Fruit fly (Drosophila melanogaster) whole organism, embryonic: ENCODE results near the gene Syt1.

Experiments
- Atf-2 ChIP-seq: fragments of 200-800 bp; sonication (Bioruptor generic); optimal IDR thresholded peaks from 2 replicates; lab custom pipeline; 2016; ENCODE audit warnings: missing biosample characterization, missing genetic modification characterization
- Atf3 ChIP-seq: fragments of 200-800 bp; sonication (Bioruptor generic); optimal IDR thresholded peaks from 3 replicates; lab custom pipeline; 2016; ENCODE audit warnings: missing biosample characterization, missing genetic modification characterization
- B-H2 ChIP-seq: fragments of 200-800 bp; sonication (Bioruptor generic); optimal IDR thresholded peaks from 2 replicates; lab custom pipeline; 2018; ENCODE audit warnings: missing biosample characterization, mild to moderate bottlenecking, missing genetic modification characterization
- CG10267 ChIP-seq: fragments of 200-800 bp; sonication (Bioruptor generic); optimal IDR thresholded peaks from 2 replicates; lab custom pipeline; 2018; ENCODE audit warnings: missing biosample characterization, mild to moderate bottlenecking, missing genetic modification characterization, moderate library complexity
- CG11560 ChIP-seq: fragments of 200-800 bp; sonication (Bioruptor generic); IDR thresholded peaks from 3 replicates; pipeline ENCODE4 v1.3.6; 2022; ENCODE audit warnings: missing biosample characterization, missing genetic modification characterization
- CG11723 ChIP-seq: fragments of 200-800 bp; sonication (Bioruptor generic); optimal IDR thresholded peaks from 2 replicates; lab custom pipeline; 2017; ENCODE audit warnings: missing biosample characterization, mild to moderate bottlenecking, missing genetic modification characterization
- CG12155 ChIP-seq: fragments of 200-800 bp; sonication (Bioruptor generic); optimal IDR thresholded peaks from 3 replicates; lab custom pipeline; 2016; ENCODE audit warnings: missing biosample characterization, missing genetic modification characterization
- CG13424 ChIP-seq: fragments of 200-800 bp; sonication (Bioruptor generic); optimal IDR thresholded peaks from 2 replicates; lab custom pipeline; 2019; ENCODE audit warnings: missing biosample characterization, mild to moderate bottlenecking, missing genetic modification characterization, moderate library complexity
- CG1602 ChIP-seq: fragments of 200-800 bp; sonication (Bioruptor generic); optimal IDR thresholded peaks from 3 replicates; lab custom pipeline; 2016; ENCODE audit warnings: missing biosample characterization, missing genetic modification characterization
- CG16863 ChIP-seq: fragments of 200-800 bp; sonication (Bioruptor generic); optimal IDR thresholded peaks from 3 replicates; lab custom pipeline; 2016; ENCODE audit warnings: missing biosample characterization, missing genetic modification characterization
- CG17568 ChIP-seq: fragments of 200-800 bp; sonication (Bioruptor generic); optimal IDR thresholded peaks from 2 replicates; lab custom pipeline; 2018; ENCODE audit warnings: missing biosample characterization, mild to moderate bottlenecking, missing genetic modification characterization, moderate library complexity
- CG18599 ChIP-seq: fragments of 200-800 bp; sonication (Bioruptor generic); optimal IDR thresholded peaks from 3 replicates; lab custom pipeline; 2017; ENCODE audit warnings: missing biosample characterization, missing genetic modification characterization, mild to moderate bottlenecking, moderate library complexity, missing genetic modification reagents
- CG2889 ChIP-seq: fragments of 200-800 bp; sonication (Bioruptor generic); IDR thresholded peaks from 3 replicates; pipeline ENCODE4 v1.3.6; 2022; ENCODE audit warnings: missing biosample characterization, missing genetic modification characterization
- CG3163 ChIP-seq: fragments of 200-800 bp; sonication (Bioruptor generic); optimal IDR thresholded peaks from 3 replicates; lab custom pipeline; 2016; ENCODE audit warnings: missing biosample characterization, missing genetic modification characterization
- CG3281 ChIP-seq: fragments of 200-800 bp; sonication (Bioruptor generic); optimal IDR thresholded peaks from 3 replicates; lab custom pipeline; 2017; ENCODE audit warnings: missing biosample characterization, mild to moderate bottlenecking, missing genetic modification characterization
- CG4730 ChIP-seq: fragments of 200-800 bp; sonication (Bioruptor generic); IDR thresholded peaks from 2 replicates; pipeline ENCODE4 v1.3.6; 2022; ENCODE audit warnings: missing biosample characterization, missing genetic modification characterization
- CG4854 ChIP-seq: fragments of 200-800 bp; sonication (Bioruptor generic); optimal IDR thresholded peaks from 2 replicates; lab custom pipeline; 2016; ENCODE audit warnings: missing biosample characterization, missing genetic modification characterization, inconsistent platforms
- CG5953 ChIP-seq: fragments of 200-800 bp; sonication (Bioruptor generic); IDR thresholded peaks from 2 replicates; pipeline ENCODE4 v1.3.6; 2022; ENCODE audit warnings: missing biosample characterization, missing genetic modification characterization
- CG6254 ChIP-seq: fragments of 200-800 bp; sonication (Bioruptor generic); optimal IDR thresholded peaks from 3 replicates; lab custom pipeline; 2017; ENCODE audit warnings: mild to moderate bottlenecking, missing biosample characterization, missing genetic modification reagents, missing genetic modification characterization
- CG6791 ChIP-seq: fragments of 200-800 bp; sonication (Bioruptor generic); IDR thresholded peaks from 3 replicates; pipeline ENCODE4 v1.3.6; 2022; ENCODE audit warnings: missing biosample characterization, missing genetic modification characterization; ENCODE audit not compliant: partially characterized antibody
- CG9609 ChIP-seq: fragments of 200-800 bp; sonication (Bioruptor generic); optimal IDR thresholded peaks from 3 replicates; lab custom pipeline; 2016; ENCODE audit warnings: missing biosample characterization, missing genetic modification characterization
- D ChIP-seq, 2 experiments: fragments of 200-800 bp in 1 of 2; fragments of >200 bp in 1 of 2; sonication (Bioruptor generic) in 1 of 2; optimal IDR thresholded peaks; 2 replicates in 1 of 2; 3 replicates in 1 of 2; lab custom pipeline; 2017; ENCODE audit warnings: mild to moderate bottlenecking in 1 of 2, missing biosample characterization in 1 of 2, missing genetic modification characterization in 1 of 2, missing genetic modification reagents in 1 of 2
- Dad ChIP-seq: fragments of 200-800 bp; sonication (Bioruptor generic); optimal IDR thresholded peaks from 3 replicates; lab custom pipeline; 2016; ENCODE audit warnings: missing biosample characterization, missing genetic modification characterization
- HmgD ChIP-seq: fragments of 200-800 bp; sonication (Bioruptor generic); optimal IDR thresholded peaks from 3 replicates; lab custom pipeline; 2016; ENCODE audit warnings: missing biosample characterization, missing genetic modification characterization
- Hr39 ChIP-seq: fragments of >200 bp; optimal IDR thresholded peaks from 2 replicates; lab custom pipeline; 2017
- Lim3 ChIP-seq: fragments of 200-800 bp; sonication (Bioruptor generic); IDR thresholded peaks from 2 replicates; pipeline ENCODE4 v1.3.6; 2022; ENCODE audit warnings: missing biosample characterization, missing genetic modification characterization
- Lpt ChIP-seq: fragments of >200 bp; optimal IDR thresholded peaks from 2 replicates; lab custom pipeline; 2018; ENCODE audit warnings: missing biosample characterization, missing genetic modification characterization
- Med ChIP-seq: fragments of 200-800 bp; sonication (Bioruptor generic); peaks from one replicate; lab custom pipeline; 2016; ENCODE audit warnings: missing biosample characterization, missing genetic modification characterization, mild to moderate bottlenecking, inconsistent platforms, moderate library complexity
- NC2α ChIP-seq: fragments of 200-800 bp; sonication (Bioruptor generic); optimal IDR thresholded peaks from 2 replicates; lab custom pipeline; 2016; ENCODE audit warnings: missing biosample characterization, missing genetic modification characterization
- Scr ChIP-seq: fragments of 200-800 bp; sonication (Bioruptor generic); IDR thresholded peaks from 2 replicates; pipeline ENCODE4 v1.3.6; 2022; ENCODE audit warnings: missing biosample characterization, missing genetic modification characterization; ENCODE audit not compliant: partially characterized antibody
- Stat92E ChIP-seq, 3 experiments: fragments of >200 bp in 2 of 3; fragments of 200-800 bp in 1 of 3; sonication (Bioruptor generic) in 1 of 3; optimal IDR thresholded peaks; 2 replicates each; lab custom pipeline; 2017 to 2019; ENCODE audit warnings: missing biosample characterization in 3 of 3, missing genetic modification characterization in 3 of 3, mild to moderate bottlenecking in 1 of 3, moderate library complexity in 1 of 3
- TFAM ChIP-seq: fragments of 200-800 bp; sonication (Bioruptor generic); optimal IDR thresholded peaks from 2 replicates; lab custom pipeline; 2017; ENCODE audit warnings: missing biosample characterization, missing genetic modification characterization, inconsistent platforms
- ara ChIP-seq: fragments of 200-800 bp; sonication (Bioruptor generic); IDR thresholded peaks from 2 replicates; pipeline ENCODE4 v1.3.6; 2022; ENCODE audit warnings: missing biosample characterization, missing genetic modification characterization
- cato ChIP-seq: fragments of 200-800 bp; sonication (Bioruptor generic); optimal IDR thresholded peaks from 2 replicates; lab custom pipeline; 2016; ENCODE audit warnings: missing biosample characterization, missing genetic modification characterization, borderline replicate concordance
- cwo ChIP-seq: fragments of 200-800 bp; sonication (Bioruptor generic); optimal IDR thresholded peaks from 3 replicates; lab custom pipeline; 2017; ENCODE audit warnings: missing biosample characterization, missing genetic modification characterization, mild to moderate bottlenecking, moderate library complexity, missing genetic modification reagents
- fd64A ChIP-seq: fragments of 200-800 bp; sonication (Bioruptor generic); optimal IDR thresholded peaks from 3 replicates; lab custom pipeline; 2018; ENCODE audit warnings: missing biosample characterization, mild to moderate bottlenecking, missing genetic modification characterization
- ftz-f1 ChIP-seq: fragments of 200-800 bp; sonication (Bioruptor generic); optimal IDR thresholded peaks from 2 replicates; lab custom pipeline; 2016; ENCODE audit warnings: missing biosample characterization, missing genetic modification characterization
- kah ChIP-seq: fragments of 200-800 bp; sonication (Bioruptor generic); optimal IDR thresholded peaks from 2 replicates; lab custom pipeline; 2018; ENCODE audit warnings: missing biosample characterization, mild to moderate bottlenecking, missing genetic modification characterization
- lilli ChIP-seq: fragments of 200-800 bp; sonication (Bioruptor generic); optimal IDR thresholded peaks from 3 replicates; lab custom pipeline; 2016; ENCODE audit warnings: missing biosample characterization, missing genetic modification characterization
- nerfin-1 ChIP-seq: fragments of 200-800 bp; sonication (Bioruptor generic); optimal IDR thresholded peaks from 3 replicates; lab custom pipeline; 2019; ENCODE audit warnings: missing biosample characterization, mild to moderate bottlenecking, missing genetic modification characterization, moderate library complexity
- oc ChIP-seq: fragments of 200-800 bp; sonication (Bioruptor generic); optimal IDR thresholded peaks from 2 replicates; lab custom pipeline; 2018; ENCODE audit warnings: missing biosample characterization, mild to moderate bottlenecking, missing genetic modification characterization, moderate library complexity
- org-1 ChIP-seq: fragments of 200-800 bp; sonication (Bioruptor generic); optimal IDR thresholded peaks from 2 replicates; lab custom pipeline; 2017; ENCODE audit warnings: missing biosample characterization, missing genetic modification characterization
- pb ChIP-seq: fragments of 200-800 bp; sonication (Bioruptor generic); optimal IDR thresholded peaks from 3 replicates; lab custom pipeline; 2016; ENCODE audit warnings: missing biosample characterization, missing genetic modification characterization
- psq ChIP-seq: fragments of 200-800 bp; sonication (Bioruptor generic); optimal IDR thresholded peaks from 2 replicates; lab custom pipeline; 2017; ENCODE audit warnings: missing biosample characterization, missing genetic modification characterization
- sima ChIP-seq: fragments of 200-800 bp; sonication (Bioruptor generic); optimal IDR thresholded peaks from 2 replicates; lab custom pipeline; 2016; ENCODE audit warnings: missing biosample characterization, missing genetic modification characterization
- tgo ChIP-seq: fragments of 200-800 bp; sonication (Bioruptor generic); IDR thresholded peaks from 3 replicates; pipeline ENCODE4 v1.3.6; 2022; ENCODE audit warnings: missing biosample characterization, missing genetic modification characterization
- tx ChIP-seq: fragments of 200-800 bp; sonication (Bioruptor generic); optimal IDR thresholded peaks from 2 replicates; lab custom pipeline; 2016; ENCODE audit warnings: missing biosample characterization, missing genetic modification characterization
- vnd ChIP-seq: fragments of 200-800 bp; sonication (Bioruptor generic); IDR thresholded peaks from 3 replicates; pipeline ENCODE4 v1.3.6; 2022; ENCODE audit warnings: missing biosample characterization, missing genetic modification characterization; ENCODE audit not compliant: partially characterized antibody
- yki ChIP-seq: fragments of >200 bp; optimal IDR thresholded peaks from 3 replicates; lab custom pipeline; 2018

Gene Syt1

DNA sequence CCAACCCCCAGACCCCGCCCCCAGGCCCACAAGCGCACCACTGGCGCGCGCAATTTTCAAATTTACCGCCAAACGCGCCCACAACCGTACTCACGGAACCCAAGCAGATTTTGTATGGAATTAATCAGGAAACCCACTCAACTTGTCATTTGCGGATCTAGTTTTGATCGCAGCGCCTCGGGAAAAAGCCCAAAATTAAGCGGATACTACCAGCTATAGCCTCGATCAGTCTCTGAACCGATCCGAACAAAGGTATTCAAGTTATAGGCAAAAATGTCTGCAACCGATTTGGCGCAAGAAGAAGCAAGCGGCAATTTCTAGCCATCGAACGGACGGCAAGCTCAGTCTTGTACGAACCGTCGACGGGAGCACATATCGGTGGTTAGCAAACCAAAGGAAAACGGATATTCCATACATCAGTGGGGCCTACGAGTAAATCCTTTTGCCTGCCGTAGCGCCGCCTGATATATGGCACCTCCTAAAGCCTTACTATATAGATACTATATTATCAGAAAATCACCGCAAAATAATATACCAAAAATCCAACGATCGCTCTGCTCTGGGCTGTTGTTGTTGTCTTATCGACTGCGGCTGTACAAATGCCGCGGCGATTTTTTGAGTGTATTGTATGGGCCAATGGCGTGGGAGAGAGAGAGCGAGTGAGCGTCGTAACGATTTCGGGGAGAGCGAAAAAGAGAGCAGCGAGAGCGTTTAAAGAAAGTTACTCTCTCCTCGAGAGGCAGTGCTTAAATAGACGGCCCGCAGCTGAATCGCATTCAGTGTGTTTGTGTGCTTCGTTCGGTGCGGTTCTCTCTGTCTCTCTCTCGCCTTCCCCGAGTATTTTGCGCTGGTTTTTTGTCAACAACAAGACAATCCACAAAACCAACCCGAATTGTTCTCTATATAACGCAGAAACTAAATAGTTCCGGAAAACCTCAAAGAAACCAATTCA, 47.0 kb downstream of the Syt1 start, which contains the start of gene Pgk (continued):
- TF ChIP-seq CG10267 (tag; lab: Kevin White, UChicago) = peak; percentile 44
- TF ChIP-seq oc = peak; percentile 75
- TF ChIP-seq CG2889 (GFP tag; lab: Robert Waterston, UW) = no peak
- peak; percentile 39 for TF ChIP-seq kah (GFP tag; lab: Kevin White, UChicago)
- TF ChIP-seq fd64A (GFP tag; lab: Kevin White, UChicago) = no peak
- TF ChIP-seq CG5953 (GFP tag; lab: Robert Waterston, UW) = no peak
- TF ChIP-seq vnd (GFP tag; lab: Robert Waterston, UW) = no peak
- peak; percentile 49 for TF ChIP-seq Lpt (GFP tag; lab: Kevin White, UChicago)
- TF ChIP-seq CG17568 (GFP tag; lab: Kevin White, UChicago) = peak; percentile 80
- TF ChIP-seq CG6254 (GFP tag; lab: Kevin White, UChicago) = peak; percentile 47
- peak; percentile 18 for TF ChIP-seq B-H2 (GFP tag; lab: Kevin White, UChicago)
- TF ChIP-seq ftz-f1 = no peak
- TF ChIP-seq CG18599 = peak; percentile 49
- no peak for TF ChIP-seq Atf3 (GFP tag; lab: Kevin White, UChicago)
- no peak for TF ChIP-seq sima (GFP tag; lab: Kevin White, UChicago)
- no peak for TF ChIP-seq TFAM
- no peak for TF ChIP-seq tgo (GFP tag; lab: Robert Waterston, UW)
- TF ChIP-seq CG3281 (GFP tag; lab: Kevin White, UChicago) = peak; percentile 74
- TF ChIP-seq CG4854 (GFP tag; lab: Kevin White, UChicago) = peak; percentile 3
- TF ChIP-seq Scr (GFP tag; lab: Robert Waterston, UW) = no peak
- no peak for TF ChIP-seq cato (GFP tag; lab: Kevin White, UChicago)
- peak; percentile 88 for TF ChIP-seq Med
- TF ChIP-seq pb = peak; percentile 1
- no peak for TF ChIP-seq CG4730 (GFP tag; lab: Robert Waterston, UW)
- TF ChIP-seq D (optimal IDR thresholded peaks at IDR 0.05; lab: Kevin White, UChicago) = peak; percentile 81
- peak; percentile 23 for TF ChIP-seq D (GFP tag; optimal IDR thresholded peaks at IDR 0.05; lab: Kevin White, UChicago)
- peak; percentile 1 for TF ChIP-seq CG12155
- no peak for TF ChIP-seq cwo (GFP tag; lab: Kevin White, UChicago)
- no peak for TF ChIP-seq ara (GFP tag; lab: Robert Waterston, UW)
- TF ChIP-seq Hr39 (lab: Kevin White, UChicago) = no peak
- TF ChIP-seq CG11560 (tag; lab: Robert Waterston, UW) = no peak
- TF ChIP-seq CG1602 (GFP tag; lab: Kevin White, UChicago) = no peak
- TF ChIP-seq CG11723 (GFP tag; lab: Kevin White, UChicago) = peak; percentile 54
- TF ChIP-seq Stat92E (GFP tag; optimal IDR thresholded peaks at IDR 0.05; lab: Kevin White, UChicago) = peak in 1 of 3 experiments; percentile 5
- peak; percentile 73 for TF ChIP-seq lilli (GFP tag; lab: Kevin White, UChicago)
- TF ChIP-seq tx (GFP tag; lab: Kevin White, UChicago) = no peak
- TF ChIP-seq CG6791 (GFP tag; lab: Robert Waterston, UW) = no peak
- TF ChIP-seq CG13424 (tag; lab: Kevin White, UChicago) = peak; percentile 52
- no peak for TF ChIP-seq psq
- TF ChIP-seq HmgD (GFP tag; lab: Kevin White, UChicago) = peak; percentile 36
- no peak for TF ChIP-seq Lim3
- peak; percentile 78 for TF ChIP-seq NC2α (GFP tag; lab: Kevin White, UChicago)
- TF ChIP-seq org-1 (GFP tag; lab: Kevin White, UChicago) = peak; percentile 20
- peak; percentile 44 for TF ChIP-seq Dad
- peak; percentile 100 for TF ChIP-seq yki (lab: Kevin White, UChicago)
- TF ChIP-seq CG3163 (GFP tag; lab: Kevin White, UChicago) = peak; percentile 24
- TF ChIP-seq CG16863 (GFP tag; lab: Kevin White, UChicago) = peak; percentile 29
- no peak for TF ChIP-seq CG9609 (GFP tag; lab: Kevin White, UChicago)
- no peak for TF ChIP-seq Atf-2
- TF ChIP-seq nerfin-1 (tag; lab: Kevin White, UChicago) = peak; percentile 5
